Worm (Caenorhabditis elegans) whole organism, midembryonic: ENCODE data around the gene nlt-1.

Experiments
- T22C8.4 ChIP-seq: fragments of 200-800 bp; sonication (Bioruptor generic); IDR thresholded peaks from 2 replicates; pipeline ENCODE4 v1.3.6; 2022; ENCODE audit warnings: missing genetic modification characterization, missing compliant biosample characterization
- cog-1 ChIP-seq: sonication (generic microtip); optimal IDR thresholded peaks from 2 replicates; lab custom pipeline; 2016; ENCODE audit warnings: missing genetic modification characterization, missing compliant biosample characterization
- klf-2 ChIP-seq: fragments of 200-800 bp; sonication (Bioruptor generic); conservative IDR thresholded peaks from 2 replicates; pipeline ENCODE4 v1.3.6; 2022; ENCODE audit warnings: missing genetic modification reagents, missing genetic modification characterization, missing compliant biosample characterization
- med-1 ChIP-seq: sonication (generic microtip); optimal IDR thresholded peaks from 2 replicates; lab custom pipeline; 2017; ENCODE audit warnings: missing genetic modification characterization, mild to moderate bottlenecking, missing compliant biosample characterization, antibody characterized with exemption, missing genetic modification reagents; ENCODE audit not compliant: insufficient read depth
- tab-1 ChIP-seq: fragments of 200-800 bp; sonication (Bioruptor generic); IDR thresholded peaks from 2 replicates; pipeline ENCODE4 v1.3.6; 2022; ENCODE audit warnings: missing genetic modification characterization, missing compliant biosample characterization
- ztf-23 ChIP-seq: fragments of 200-800 bp; sonication (Bioruptor generic); IDR thresholded peaks from 2 replicates; pipeline ENCODE4 v1.3.6; 2022; ENCODE audit warnings: missing genetic modification reagents, missing genetic modification characterization, missing compliant biosample characterization
- ztf-29 ChIP-seq: fragments of 200-800 bp; sonication (Bioruptor generic); IDR thresholded peaks from 2 replicates; pipeline ENCODE4 v1.3.6; 2022; ENCODE audit warnings: missing genetic modification reagents, missing genetic modification characterization, missing compliant biosample characterization

ce11 chrII:10045670-10046069 lies 44.7 kb upstream of the nlt-1 start:
- TF ChIP-seq ztf-29 = no peak
- no peak for TF ChIP-seq klf-2 (GFP tag; lab: Robert Waterston, UW)
- no peak for TF ChIP-seq cog-1 (tag; lab: Kevin White, UChicago)
- no peak for TF ChIP-seq T22C8.4 (GFP tag; lab: Robert Waterston, UW)
- TF ChIP-seq med-1 (GFP tag; lab: Kevin White, UChicago) = no peak
- no peak for TF ChIP-seq ztf-23 (GFP tag; lab: Robert Waterston, UW)
- TF ChIP-seq tab-1 (GFP tag; lab: Robert Waterston, UW) = no peak
